Worm (Caenorhabditis elegans): Measurements from ENCODE around the gene K01F9.2.

The K01F9.2 gene

DNA sequence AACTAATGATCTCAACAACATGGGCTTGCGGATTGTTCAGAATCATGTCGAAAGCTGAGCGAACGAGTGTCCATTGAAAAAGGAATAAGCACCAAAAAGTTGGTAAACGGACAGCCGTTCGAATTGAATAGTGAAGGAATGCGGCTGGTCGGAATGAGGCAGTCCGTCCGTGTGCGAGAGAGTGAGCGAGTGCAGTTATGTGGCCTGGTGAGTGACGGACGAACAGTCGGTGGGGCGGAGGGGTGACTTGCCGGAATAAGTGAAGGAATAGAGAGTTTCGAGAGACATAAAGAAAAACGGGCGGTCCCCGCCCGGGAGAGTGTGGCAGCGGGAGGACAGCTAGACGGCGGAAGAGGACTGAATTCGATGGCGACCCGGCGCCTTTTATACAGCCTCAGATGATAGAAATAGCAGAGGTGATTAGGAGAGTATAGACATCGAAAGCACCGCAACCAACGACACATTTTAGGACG lies 11.6 kb downstream of the K01F9.2 start (continued):
- TF ChIP-seq ztf-25 (GFP tag; IDR thresholded peaks at IDR 0.05) (0 out of 2 replicates have a peak, but pooled peaks have one; percentile 45), ama-1 (optimal IDR thresholded peaks at IDR 0.05) (peak; percentile 95), ama-1 (GFP tag; optimal IDR thresholded peaks at IDR 0.05) (no peak), attf-5 (GFP tag; optimal IDR thresholded peaks at IDR 0.05) (peak; percentile 72), madf-8 (GFP tag; conservative IDR thresholded peaks at IDR 0.05) (no peak), ztf-3 (GFP tag; optimal IDR thresholded peaks at IDR 0.05) (peak; percentile 13), hmg-1.2 (GFP tag; IDR thresholded peaks at IDR 0.05) (peak; percentile 83), nhr-90 (tag; optimal IDR thresholded peaks at IDR 0.05) (peak; percentile 80), let-607 (tag; optimal IDR thresholded peaks at IDR 0.05) (peak; percentile 47 to 87), ztf-26 (tag; optimal IDR thresholded peaks at IDR 0.05) (peak; percentile 87), T26A5.8 (tag; optimal IDR thresholded peaks at IDR 0.05) (no peak), Y67H2A.10 (GFP tag; conservative IDR thresholded peaks at IDR 0.05) (no peak), lag-1 (GFP tag; IDR thresholded peaks at IDR 0.05) (no peak), F57C9.4 (tag; optimal IDR thresholded peaks at IDR 0.05) (no peak), ztf-22 (GFP tag; optimal IDR thresholded peaks at IDR 0.05) (peak; percentile 83), let-526 (GFP tag; IDR thresholded peaks at IDR 0.05) (peak; percentile 79; the same call in 1 of the 2 replicates), lsl-1 (GFP tag; optimal IDR thresholded peaks at IDR 0.05) (no peak), mel-28 (tag; optimal IDR thresholded peaks at IDR 0.05; ENCODE audit: borderline replicate concordance) (no peak), nhr-179 (tag; optimal IDR thresholded peaks at IDR 0.05) (no peak), lin-54 (GFP tag; optimal IDR thresholded peaks at IDR 0.05) (peak; percentile 57), F49E8.2 (tag; optimal IDR thresholded peaks at IDR 0.05; ENCODE audit: insufficient read depth) (peak; percentile 14), rec-8 (tag; optimal IDR thresholded peaks at IDR 0.05) (no peak), nhr-120 (GFP tag; IDR thresholded peaks at IDR 0.05) (0 out of 2 replicates have a peak, but pooled peaks have one; percentile 85), nhr-80 (tag; optimal IDR thresholded peaks at IDR 0.05) (peak; percentile 98), repo-1 (tag; optimal IDR thresholded peaks at IDR 0.05) (peak; percentile 66), unc-62 (GFP tag; optimal IDR thresholded peaks at IDR 0.05) (no peak), nfyb-1 (GFP tag; IDR thresholded peaks at IDR 0.05) (peak; percentile 80), ceh-100 (GFP tag; IDR thresholded peaks at IDR 0.05) (peak; percentile 54; the same call in 1 of the 2 replicates), lir-1 (GFP tag; conservative IDR thresholded peaks at IDR 0.05) (0 out of 2 replicates have a peak, but pooled peaks have one; percentile 19), atf-7 (tag; optimal IDR thresholded peaks at IDR 0.05) (peak; percentile 83), ekl-4 (GFP tag; IDR thresholded peaks at IDR 0.05) (peak; percentile 67), ets-4 (GFP tag; optimal IDR thresholded peaks at IDR 0.05) (peak; percentile 93), nhr-27 (tag; optimal IDR thresholded peaks at IDR 0.05) (peak; percentile 20), K12H6.12 (tag; optimal IDR thresholded peaks at IDR 0.05) (peak; percentile 58), rpc-1 (optimal IDR thresholded peaks at IDR 0.05) (no peak), rpc-1 (tag; optimal IDR thresholded peaks at IDR 0.05) (no peak)

ce11 chrIII:8860741-8861140 lies 16.2 kb downstream of the K01F9.2 start:
- peak; percentile 23; the same call in 1 of the 2 replicates for TF ChIP-seq F33H1.4 (GFP tag; IDR thresholded peaks at IDR 0.05)
- 0 out of 2 replicates have a peak, but pooled peaks have one; percentile 26 for TF ChIP-seq D2030.7 (GFP tag; IDR thresholded peaks at IDR 0.05)
- 0 out of 2 replicates have a peak, but pooled peaks have one; percentile 48 for TF ChIP-seq madf-8 (GFP tag; conservative IDR thresholded peaks at IDR 0.05)
- 0 out of 2 replicates have a peak, but pooled peaks have one; percentile 26 for TF ChIP-seq nfyb-1 (GFP tag; IDR thresholded peaks at IDR 0.05)
- peak; percentile 27; the same call in 1 of the 2 replicates for TF ChIP-seq rcor-1 (GFP tag; IDR thresholded peaks at IDR 0.05)
- 0 out of 2 replicates have a peak, but pooled peaks have one; percentile 30 for TF ChIP-seq ceh-91 (GFP tag; IDR thresholded peaks at IDR 0.05)
- TF ChIP-seq Y79H2A.3 (GFP tag; conservative IDR thresholded peaks at IDR 0.05) = peak; percentile 94
- peak; percentile 64; the same call in 1 of the 2 replicates for TF ChIP-seq hsf-1 (GFP tag; IDR thresholded peaks at IDR 0.05)
- 0 out of 2 replicates have a peak, but pooled peaks have one; percentile 26 for TF ChIP-seq ceh-40 (GFP tag; IDR thresholded peaks at IDR 0.05)
- peak; percentile 35; the same call in 1 of the 2 replicates for TF ChIP-seq Y53F4B.3 (GFP tag; IDR thresholded peaks at IDR 0.05)
- peak; percentile 50; the same call in 1 of the 2 replicates for TF ChIP-seq attf-6 (GFP tag; IDR thresholded peaks at IDR 0.05)
- peak; percentile 47; the same call in 1 of the 2 replicates for TF ChIP-seq Y53G8AR.9 (GFP tag; conservative IDR thresholded peaks at IDR 0.05)
- 0 out of 2 replicates have a peak, but pooled peaks have one; percentile 65 for TF ChIP-seq aptf-3 (GFP tag; IDR thresholded peaks at IDR 0.05)
- TF ChIP-seq dox-1 (GFP tag; IDR thresholded peaks at IDR 0.05) = peak; percentile 40
- peak; percentile 29; the same call in 1 of the 2 replicates for TF ChIP-seq B0019.2 (GFP tag; conservative IDR thresholded peaks at IDR 0.05)

Data from whole organism, young adult.